Fruit fly (Drosophila melanogaster): ENCODE data around the gene Nup153.
A peak's percentile ranks its signal among the peaks of the same experiment; 100 is the strongest.

Nup153 gene

DNA sequence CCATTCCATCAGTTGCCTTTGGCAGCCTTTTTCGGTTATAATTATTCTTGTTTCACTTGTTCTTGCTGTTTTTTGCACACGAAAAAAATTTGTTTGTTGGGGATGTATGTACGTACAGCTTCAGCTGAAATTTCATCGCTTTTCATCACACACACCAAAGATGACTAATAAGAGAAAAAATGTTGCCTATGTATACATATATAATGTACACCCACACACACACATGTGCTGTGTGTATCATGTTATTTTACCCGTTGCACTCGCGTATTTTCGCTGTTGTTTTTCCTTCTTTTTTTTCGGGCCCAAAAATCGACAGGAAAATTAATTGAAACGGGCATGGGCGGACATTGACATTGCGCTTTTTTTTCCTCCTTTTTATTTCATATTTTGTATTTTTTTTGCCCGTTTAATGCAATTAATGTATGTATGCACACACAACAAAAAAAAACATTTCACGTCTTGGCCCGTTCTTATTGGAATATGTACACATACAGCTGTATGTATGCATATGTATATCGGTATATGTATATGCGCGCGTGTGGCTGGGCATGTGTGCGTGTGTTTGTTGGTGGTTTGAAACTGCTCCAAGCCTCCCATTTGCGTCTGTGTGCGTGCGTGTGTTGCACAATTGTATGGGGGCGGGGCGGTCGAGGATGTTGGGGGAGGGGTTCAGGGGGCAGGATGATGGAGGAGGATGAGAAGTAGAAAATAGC, 12.7 kb upstream of the Nup153 start:
- peak; percentile 30 for TF ChIP-seq CG9139 (GFP tag; optimal IDR thresholded peaks at IDR 0.05)
- TF ChIP-seq ss (GFP tag; optimal IDR thresholded peaks at IDR 0.05), result peak; percentile 30 to 65
- TF ChIP-seq Ets21C (GFP tag; optimal IDR thresholded peaks at IDR 0.05), result no peak
- TF ChIP-seq eg (GFP tag; IDR thresholded peaks at IDR 0.05), result no peak
- TF ChIP-seq Lpt (GFP tag; optimal IDR thresholded peaks at IDR 0.05), result no peak
- TF ChIP-seq Ets96B (tag; optimal IDR thresholded peaks at IDR 0.05), result no peak
- TF ChIP-seq CG3919 (GFP tag; optimal IDR thresholded peaks at IDR 0.05), result no peak
- TF ChIP-seq Sox14 (GFP tag; optimal IDR thresholded peaks at IDR 0.05), result peak; percentile 1
- no peak for TF ChIP-seq Blimp-1 (GFP tag; optimal IDR thresholded peaks at IDR 0.05)
- no peak for TF ChIP-seq Eip93F (GFP tag; optimal IDR thresholded peaks at IDR 0.05)
- peak; percentile 13 for TF ChIP-seq fd59A (GFP tag; optimal IDR thresholded peaks at IDR 0.05)
- no peak for TF ChIP-seq CG8319 (GFP tag; optimal IDR thresholded peaks at IDR 0.05)
- TF ChIP-seq CG16779 (tag; optimal IDR thresholded peaks at IDR 0.05), result peak; percentile 25
- peak; percentile 24 for TF ChIP-seq net (GFP tag; optimal IDR thresholded peaks at IDR 0.05)
- no peak for TF ChIP-seq fd85E (GFP tag; optimal IDR thresholded peaks at IDR 0.05)
- no peak for TF ChIP-seq CG11294 (GFP tag; IDR thresholded peaks at IDR 0.05)
- TF ChIP-seq CG8632 (GFP tag; optimal IDR thresholded peaks at IDR 0.05), result no peak
- TF ChIP-seq CG10669 (GFP tag; optimal IDR thresholded peaks at IDR 0.05), result peak; percentile 19
- TF ChIP-seq Hr38 (GFP tag; optimal IDR thresholded peaks at IDR 0.05), result no peak
- no peak; the same call in 2 of the 3 replicates for TF ChIP-seq CG6163 (GFP tag; IDR thresholded peaks at IDR 0.05)
- peak; percentile 33 for TF ChIP-seq CG6808 (GFP tag; optimal IDR thresholded peaks at IDR 0.05)
- TF ChIP-seq CG6276 (GFP tag; optimal IDR thresholded peaks at IDR 0.05), result peak; percentile 32
- TF ChIP-seq spab (GFP tag; optimal IDR thresholded peaks at IDR 0.05), result peak; percentile 32
- TF ChIP-seq CG4318 (GFP tag; optimal IDR thresholded peaks at IDR 0.05), result no peak
- no peak for TF ChIP-seq CG6792 (GFP tag; optimal IDR thresholded peaks at IDR 0.05)
- no peak for TF ChIP-seq CG15336 (GFP tag; IDR thresholded peaks at IDR 0.05)
- TF ChIP-seq Eip75B (GFP tag; optimal IDR thresholded peaks at IDR 0.05), result peak; percentile 21
- TF ChIP-seq cyc (GFP tag; optimal IDR thresholded peaks at IDR 0.05), result no peak
- no peak for TF ChIP-seq fkh (GFP tag; optimal IDR thresholded peaks at IDR 0.05)
- TF ChIP-seq CG34406 (GFP tag; optimal IDR thresholded peaks at IDR 0.05), result no peak
- peak; percentile 82 for TF ChIP-seq Eip78C (GFP tag)
- no peak for TF ChIP-seq dsx (GFP tag; optimal IDR thresholded peaks at IDR 0.05; ENCODE audit: poor library complexity, severe bottlenecking)

DNA sequence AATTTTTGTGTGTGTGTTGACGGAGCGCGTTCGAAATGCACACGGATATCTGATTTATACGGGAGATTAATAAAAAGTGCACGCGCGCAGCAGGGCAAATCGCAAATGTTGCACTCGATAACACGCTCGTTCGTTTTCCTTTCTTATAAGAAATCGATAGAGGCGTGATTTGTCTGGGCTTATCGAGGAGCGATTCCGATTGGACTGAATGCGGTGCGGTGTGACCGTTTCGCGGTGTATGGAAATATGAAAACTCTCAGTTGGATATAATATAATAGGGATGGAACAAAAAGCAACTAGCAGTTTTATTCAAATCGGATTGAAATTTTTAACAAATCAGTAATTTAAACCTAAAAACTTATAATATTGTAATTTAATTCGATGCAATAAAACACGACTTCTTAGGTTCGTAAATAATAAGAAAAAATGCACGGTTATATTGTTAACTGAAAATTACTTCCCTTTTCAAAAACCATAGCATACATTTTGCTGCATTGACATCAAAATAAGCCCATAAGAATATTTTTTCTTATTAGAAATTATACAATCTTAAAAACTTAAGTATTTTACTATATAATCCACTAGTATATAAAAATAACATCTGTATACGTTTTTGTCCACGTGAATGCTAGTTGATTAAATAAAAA, 11.9 kb upstream of the Nup153 start, which contains the start of gene CanA-14F:
CanA-14F (minus strand) TSS at position 152 of the 647 bp plus-strand sequence.
- TF ChIP-seq Smox (GFP tag; optimal IDR thresholded peaks at IDR 0.05), result no peak
- TF ChIP-seq CG1621 (tag; optimal IDR thresholded peaks at IDR 0.05), result peak; percentile 17
- peak; percentile 53 for TF ChIP-seq Eip78C (GFP tag)
- no peak for TF ChIP-seq topi (GFP tag; optimal IDR thresholded peaks at IDR 0.05)
- no peak for TF ChIP-seq Met (GFP tag; optimal IDR thresholded peaks at IDR 0.05)

- TF ChIP-seq CG8632 (GFP tag; optimal IDR thresholded peaks at IDR 0.05), result no peak
- TF ChIP-seq Blimp-1 (GFP tag; optimal IDR thresholded peaks at IDR 0.05), result no peak
- TF ChIP-seq Lpt (GFP tag; optimal IDR thresholded peaks at IDR 0.05), result no peak
- TF ChIP-seq CG6854 (GFP tag; optimal IDR thresholded peaks at IDR 0.05), result no peak
- TF ChIP-seq CG31627 (GFP tag; optimal IDR thresholded peaks at IDR 0.05), result no peak
- no peak for TF ChIP-seq Eip93F (GFP tag; optimal IDR thresholded peaks at IDR 0.05)
- TF ChIP-seq Eip75B (GFP tag; optimal IDR thresholded peaks at IDR 0.05), result no peak
- TF ChIP-seq CG8119 (GFP tag; IDR thresholded peaks at IDR 0.05), result no peak
Observed at dm6 chrX:16587668-16588046, 11.4 kb upstream of the Nup153 start, which contains the start of gene CG13014. Gene CG13014, plus strand, starts transcription at chrX:16587873.
